Fruit fly (Drosophila melanogaster): ENCODE measurements around the gene Ufsp2.

dm6 chr3L:15526712-15527111 lies 49.7 kb upstream of the Ufsp2 start, which contains the start of gene CG33985:
- TF ChIP-seq kay (GFP tag; ENCODE audit: borderline replicate concordance) (no peak), CG7101 (tag; optimal IDR thresholded peaks at IDR 0.05) (no peak), CG33017 (tag; optimal IDR thresholded peaks at IDR 0.05) (no peak), ovo (GFP tag; optimal IDR thresholded peaks at IDR 0.05) (no peak), CG5204 (GFP tag; optimal IDR thresholded peaks at IDR 0.05) (no peak), CG1620 (GFP tag; optimal IDR thresholded peaks at IDR 0.05) (no peak), Crg-1 (GFP tag; optimal IDR thresholded peaks at IDR 0.05) (no peak), toe (GFP tag; optimal IDR thresholded peaks at IDR 0.05) (no peak), Hr96 (GFP tag; optimal IDR thresholded peaks at IDR 0.05) (no peak), CG7045 (GFP tag; optimal IDR thresholded peaks at IDR 0.05) (no peak), cic (GFP tag; optimal IDR thresholded peaks at IDR 0.05) (no peak)

Measured in whole organism, adult.